Worm (Caenorhabditis elegans) whole organism, L1 larva: ENCODE measurements around the gene F57B9.3.

Experiments
- C34B4.2 ChIP-seq: sonication (generic microtip); optimal IDR thresholded peaks from 2 replicates; lab custom pipeline; 2017; ENCODE audit warnings: mild to moderate bottlenecking, missing genetic modification characterization, missing compliant biosample characterization
- F16B12.6 ChIP-seq: fragments of 150-350 bp; optimal IDR thresholded peaks from 2 replicates; lab custom pipeline; 2014; ENCODE audit warnings: missing biosample characterization, missing genetic modification characterization
- aly-2 ChIP-seq: fragments of 150-350 bp; optimal IDR thresholded peaks from 2 replicates; lab custom pipeline; 2014; ENCODE audit warnings: missing biosample characterization, missing genetic modification characterization
- blmp-1 ChIP-seq: fragments of 150-350 bp; optimal IDR thresholded peaks from 2 replicates; lab custom pipeline; 2014; ENCODE audit warnings: missing biosample characterization, missing genetic modification characterization
- ceh-88 ChIP-seq: fragments of 200-800 bp; sonication (Bioruptor generic); IDR thresholded peaks from 2 replicates; pipeline ENCODE4 v1.3.6; 2022; ENCODE audit warnings: missing genetic modification characterization, missing compliant biosample characterization
- dpl-1 ChIP-seq, 3 experiments: fragments of 150-350 bp in 2 of 3; sonication (generic microtip) in 1 of 3; optimal IDR thresholded peaks; 2 replicates each; lab custom pipeline; 2014 to 2017; ENCODE audit warnings: missing biosample characterization in 3 of 3, missing genetic modification characterization in 3 of 3, missing genetic modification reagents in 3 of 3
- efl-1 ChIP-seq, 4 experiments: fragments of 150-350 bp; optimal IDR thresholded peaks in 3 of 4; peaks in 1 of 4; 1 replicate in 1 of 4; 2 replicates in 3 of 4; lab custom pipeline; 2014; ENCODE audit warnings: missing biosample characterization in 2 of 4, missing genetic modification characterization in 2 of 4, missing genetic modification reagents in 2 of 4
- efl-3 ChIP-seq: fragments of 200-800 bp; sonication (Bioruptor generic); optimal IDR thresholded peaks from 2 replicates; lab custom pipeline; 2018; ENCODE audit warnings: mild to moderate bottlenecking, missing genetic modification characterization, missing compliant biosample characterization
- egl-27 ChIP-seq, 2 experiments: fragments of 150-350 bp in 1 of 2; sonication (generic microtip); optimal IDR thresholded peaks; 3 replicates each; lab custom pipeline; 2017 to 2018; ENCODE audit warnings: missing biosample characterization in 2 of 2, missing genetic modification characterization in 2 of 2, missing genetic modification reagents in 2 of 2
- elt-2 ChIP-seq: sonication (generic microtip); optimal IDR thresholded peaks from 2 replicates; lab custom pipeline; 2016; ENCODE audit warnings: missing genetic modification characterization, mild to moderate bottlenecking, inconsistent platforms, missing compliant biosample characterization, missing genetic modification reagents
- elt-3 ChIP-seq, 6 experiments: fragments of 150-350 bp in 1 of 6; sonication (generic microtip); optimal IDR thresholded peaks; 2 replicates each; lab custom pipeline; 2017 to 2018; ENCODE audit warnings: missing biosample characterization in 6 of 6, missing genetic modification characterization in 6 of 6, inconsistent platforms in 1 of 6
- fkh-10 ChIP-seq: sonication (generic microtip); optimal IDR thresholded peaks from 2 replicates; lab custom pipeline; 2017; ENCODE audit warnings: missing biosample characterization, missing genetic modification reagents, missing genetic modification characterization
- grh-1 ChIP-seq: fragments of 200-800 bp; sonication (Bioruptor generic); IDR thresholded peaks from 2 replicates; pipeline ENCODE4 v1.3.6; 2022; ENCODE audit warnings: missing genetic modification reagents, missing genetic modification characterization, missing compliant biosample characterization
- hlh-17 ChIP-seq: fragments of 200-800 bp; sonication (Bioruptor generic); optimal IDR thresholded peaks from 2 replicates; lab custom pipeline; 2018; ENCODE audit warnings: missing genetic modification characterization, mild to moderate bottlenecking, missing compliant biosample characterization, moderate library complexity, borderline replicate concordance
- hlh-4 ChIP-seq: sonication (generic microtip); optimal IDR thresholded peaks from 2 replicates; lab custom pipeline; 2016; ENCODE audit warnings: mild to moderate bottlenecking, missing genetic modification characterization, missing compliant biosample characterization
- hpl-2 ChIP-seq: fragments of 150-350 bp; optimal IDR thresholded peaks from 2 replicates; lab custom pipeline; 2014; ENCODE audit warnings: missing biosample characterization, missing genetic modification reagents, missing genetic modification characterization
- isw-1 ChIP-seq: fragments of 200-800 bp; sonication (Bioruptor generic); IDR thresholded peaks from 2 replicates; pipeline ENCODE4 v1.3.6; 2022; ENCODE audit warnings: missing genetic modification characterization, missing compliant biosample characterization
- jun-1 ChIP-seq: fragments of 150-350 bp; optimal IDR thresholded peaks from 2 replicates; lab custom pipeline; 2014; ENCODE audit warnings: missing biosample characterization, missing genetic modification reagents, missing genetic modification characterization
- lin-13 ChIP-seq: fragments of 150-350 bp; optimal IDR thresholded peaks from 2 replicates; lab custom pipeline; 2014; ENCODE audit warnings: missing biosample characterization, missing genetic modification reagents, missing genetic modification characterization
- lin-14 ChIP-seq: fragments of 200-800 bp; sonication (Bioruptor generic); optimal IDR thresholded peaks from 2 replicates; lab custom pipeline; 2018; ENCODE audit warnings: mild to moderate bottlenecking, missing genetic modification characterization, moderate library complexity, missing compliant biosample characterization
- lin-35 ChIP-seq, 2 experiments: fragments of 150-350 bp; optimal IDR thresholded peaks; 2 replicates each; lab custom pipeline; 2014; ENCODE audit warnings: missing biosample characterization in 2 of 2, missing genetic modification characterization in 2 of 2, missing genetic modification reagents in 2 of 2
- lin-39 ChIP-seq: fragments of 150-350 bp; optimal IDR thresholded peaks from 2 replicates; lab custom pipeline; 2014; ENCODE audit warnings: missing biosample characterization, missing genetic modification reagents, missing genetic modification characterization
- lir-3 ChIP-seq: sonication (generic microtip); optimal IDR thresholded peaks from 2 replicates; lab custom pipeline; 2016; ENCODE audit warnings: mild to moderate bottlenecking, missing genetic modification characterization, moderate library complexity, missing compliant biosample characterization; ENCODE audit not compliant: poor library complexity
- mab-9 ChIP-seq: fragments of 200-800 bp; sonication (Bioruptor generic); IDR thresholded peaks from 2 replicates; pipeline ENCODE4 v1.3.6; 2022; ENCODE audit warnings: missing genetic modification reagents, missing genetic modification characterization, missing compliant biosample characterization
- mdl-1 ChIP-seq, 2 experiments: fragments of 150-350 bp; optimal IDR thresholded peaks; 2 replicates each; lab custom pipeline; 2014 to 2017; ENCODE audit warnings: missing biosample characterization in 2 of 2, missing genetic modification characterization in 2 of 2, inconsistent platforms in 1 of 2
- mef-2 ChIP-seq: fragments of 150-350 bp; optimal IDR thresholded peaks from 2 replicates; lab custom pipeline; 2014; ENCODE audit warnings: missing biosample characterization, missing genetic modification characterization
- nhr-12 ChIP-seq: sonication (generic microtip); optimal IDR thresholded peaks from 2 replicates; lab custom pipeline; 2017; ENCODE audit warnings: missing biosample characterization, missing genetic modification characterization
- nhr-19 ChIP-seq: fragments of 200-800 bp; sonication (Bioruptor generic); conservative IDR thresholded peaks from 2 replicates; pipeline ENCODE4 v1.3.6; 2022; ENCODE audit warnings: missing genetic modification characterization, missing compliant biosample characterization
- nhr-20 ChIP-seq: sonication (generic microtip); optimal IDR thresholded peaks from 2 replicates; lab custom pipeline; 2016; ENCODE audit warnings: mild to moderate bottlenecking, missing genetic modification characterization, missing compliant biosample characterization
- nhr-47 ChIP-seq: sonication (generic microtip); optimal IDR thresholded peaks from 2 replicates; lab custom pipeline; 2016; ENCODE audit warnings: mild to moderate bottlenecking, missing genetic modification characterization, moderate library complexity, missing compliant biosample characterization
- nhr-71 ChIP-seq: sonication (generic microtip); optimal IDR thresholded peaks from 2 replicates; lab custom pipeline; 2016; ENCODE audit warnings: mild to moderate bottlenecking, missing genetic modification characterization, moderate library complexity, missing compliant biosample characterization
- nhr-76 ChIP-seq: sonication (generic microtip); optimal IDR thresholded peaks from 2 replicates; lab custom pipeline; 2017; ENCODE audit warnings: missing biosample characterization, missing genetic modification characterization
- nhr-85 ChIP-seq: sonication (generic microtip); peaks from one replicate; lab custom pipeline; 2016; ENCODE audit warnings: missing genetic modification characterization, inconsistent platforms, missing compliant biosample characterization
- pax-3 ChIP-seq: fragments of 200-800 bp; sonication (Bioruptor generic); optimal IDR thresholded peaks from 2 replicates; lab custom pipeline; 2018; ENCODE audit warnings: mild to moderate bottlenecking, missing genetic modification characterization, moderate library complexity, missing compliant biosample characterization
- rnt-1 ChIP-seq: sonication (generic microtip); optimal IDR thresholded peaks from 2 replicates; lab custom pipeline; 2016; ENCODE audit warnings: mild to moderate bottlenecking, missing genetic modification characterization, moderate library complexity, missing compliant biosample characterization
- snu-23 ChIP-seq: sonication (generic microtip); optimal IDR thresholded peaks from 2 replicates; lab custom pipeline; 2016; ENCODE audit warnings: missing genetic modification characterization, missing compliant biosample characterization
- sup-37 ChIP-seq: fragments of 200-800 bp; sonication (Bioruptor generic); optimal IDR thresholded peaks from 2 replicates; lab custom pipeline; 2018; ENCODE audit warnings: mild to moderate bottlenecking, missing genetic modification characterization, missing compliant biosample characterization
- tbx-2 ChIP-seq: sonication (generic microtip); optimal IDR thresholded peaks from 2 replicates; lab custom pipeline; 2016; ENCODE audit warnings: missing genetic modification characterization, missing compliant biosample characterization
- tlp-1 ChIP-seq: fragments of 150-350 bp; optimal IDR thresholded peaks from 2 replicates; lab custom pipeline; 2014; ENCODE audit warnings: missing biosample characterization, missing genetic modification characterization
- unc-130 ChIP-seq: fragments of 150-350 bp; optimal IDR thresholded peaks from 2 replicates; lab custom pipeline; 2017; ENCODE audit warnings: missing biosample characterization, missing genetic modification characterization, inconsistent platforms
- unc-98 ChIP-seq: fragments of 200-800 bp; sonication (Bioruptor generic); IDR thresholded peaks from 2 replicates; pipeline ENCODE4 v1.3.6; 2022; ENCODE audit warnings: missing genetic modification characterization, missing compliant biosample characterization
- zag-1 ChIP-seq: fragments of 150-350 bp; optimal IDR thresholded peaks from 2 replicates; lab custom pipeline; 2014; ENCODE audit warnings: missing biosample characterization, missing genetic modification characterization
- ztf-11 ChIP-seq, 2 experiments: sonication (generic microtip); optimal IDR thresholded peaks; 2 replicates each; lab custom pipeline; 2016 to 2017; ENCODE audit warnings: missing genetic modification characterization in 2 of 2, missing biosample characterization in 1 of 2, missing compliant biosample characterization in 1 of 2

F57B9.3 gene

ce11 chrIII:6898518-6898917 lies 41.1 kb upstream of the F57B9.3 start (continued):
- TF ChIP-seq C34B4.2 (tag; lab: Kevin White, UChicago): no peak
- TF ChIP-seq nhr-71 (tag; lab: Kevin White, UChicago): peak; percentile 91
- TF ChIP-seq grh-1 (GFP tag; lab: Robert Waterston, UW): peak; percentile 50
- no peak for TF ChIP-seq zag-1 (tag; lab: Kevin White, UChicago)
- TF ChIP-seq unc-130 (tag; lab: Kevin White, UChicago): peak; percentile 56
- TF ChIP-seq unc-98 (GFP tag; lab: Robert Waterston, UW): no peak
- TF ChIP-seq elt-3 (tag; optimal IDR thresholded peaks at IDR 0.05; lab: Kevin White, UChicago): peak in 2 of 6 experiments; percentile 41 to 83
- TF ChIP-seq ceh-88 (GFP tag; lab: Robert Waterston, UW): 0 out of 2 replicates have a peak, but pooled peaks have one; percentile 14
- peak; percentile 4 for TF ChIP-seq lir-3 (tag; lab: Kevin White, UChicago)
- TF ChIP-seq nhr-20 (tag; lab: Kevin White, UChicago): peak; percentile 83
- peak in 2 of 3 experiments; percentile 10 to 31 for TF ChIP-seq dpl-1 (GFP tag; optimal IDR thresholded peaks at IDR 0.05; lab: Kevin White, UChicago)
- TF ChIP-seq lin-14 (GFP tag; lab: Kevin White, UChicago): peak; percentile 82
- peak; percentile 73 for TF ChIP-seq snu-23 (GFP tag; lab: Kevin White, UChicago)
- peak; percentile 58 for TF ChIP-seq tbx-2 (tag; lab: Kevin White, UChicago)
- TF ChIP-seq blmp-1 (tag; lab: Kevin White, UChicago): peak; percentile 48

DNA sequence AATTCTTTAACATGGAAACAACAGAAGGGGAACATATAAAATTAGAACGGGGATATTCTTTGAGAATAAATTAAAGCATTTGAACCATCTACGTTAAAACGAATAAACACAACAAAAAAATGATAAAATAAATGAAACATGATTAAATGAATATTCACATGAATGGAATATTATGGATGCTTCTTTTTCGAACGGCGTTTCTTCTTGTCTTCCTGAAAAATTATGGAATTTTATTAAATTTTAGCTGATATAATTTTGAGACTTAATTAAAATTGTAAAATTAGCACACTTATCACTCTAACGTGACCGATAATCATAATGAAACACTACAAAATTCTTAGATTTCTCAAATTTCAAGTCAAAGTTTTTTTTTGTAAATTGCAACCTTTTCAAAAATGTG lies 39.0 kb upstream of the F57B9.3 start:
- peak; percentile 26 for TF ChIP-seq lin-39 (tag; lab: Kevin White, UChicago)
- peak; percentile 51 for TF ChIP-seq aly-2
- no peak for TF ChIP-seq nhr-47 (tag; lab: Kevin White, UChicago)

DNA sequence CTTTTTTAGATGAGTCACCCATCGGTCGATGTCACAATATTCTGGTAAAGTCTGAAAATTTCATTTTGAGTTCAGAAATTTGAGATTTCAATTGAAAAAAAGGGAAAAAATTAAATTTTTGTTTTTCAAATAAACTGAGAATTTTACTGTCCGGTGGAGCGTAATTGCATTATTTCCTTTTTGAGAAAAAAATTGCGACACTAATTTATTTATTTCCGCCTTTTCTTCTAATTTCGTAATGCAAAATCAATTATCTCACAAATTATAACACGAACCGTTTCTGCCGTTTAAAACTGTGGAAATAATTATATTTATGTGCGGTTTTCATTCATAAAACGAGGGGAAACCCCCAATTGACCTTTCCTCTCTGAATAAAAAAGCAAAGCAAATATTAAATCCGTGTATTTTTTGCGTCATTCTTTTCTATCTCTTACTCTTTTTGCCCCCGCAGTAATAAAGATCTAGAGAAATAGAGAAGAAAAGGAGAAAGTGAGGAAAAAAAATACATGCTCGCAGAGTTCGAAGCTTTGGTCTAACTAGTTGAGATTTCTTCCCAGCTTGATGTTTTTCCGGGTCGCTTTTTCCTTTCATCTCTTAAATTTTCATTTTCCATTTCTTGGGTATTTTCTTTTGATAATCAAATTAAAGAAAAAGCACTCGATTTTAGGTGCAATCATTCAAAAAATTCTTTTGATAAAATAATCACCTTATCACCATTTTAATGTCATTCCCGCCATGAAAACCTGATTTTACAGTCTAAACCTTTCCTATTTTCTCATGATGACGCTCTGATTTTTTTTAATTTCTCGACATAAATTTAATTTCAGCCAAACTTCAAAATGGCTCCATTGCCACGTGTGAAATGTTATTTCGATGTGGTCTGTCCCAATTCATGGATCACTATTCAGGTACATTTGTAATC lies 36.3 kb upstream of the F57B9.3 start, which contains the start of the genes brc-2 and T07E3.3:
brc-2 (minus strand) TSS at position 51 of the 922 bp plus-strand sequence.
T07E3.3 (plus strand) TSS at position 822 of the 922 bp plus-strand sequence.
- TF ChIP-seq hlh-17 (GFP tag; lab: Kevin White, UChicago) (no peak), lin-35 (GFP tag; optimal IDR thresholded peaks at IDR 0.05; lab: Kevin White, UChicago) (peak in 1 of 2 experiments; percentile 17), aly-2 (no peak), nhr-19 (no peak), F16B12.6 (tag; lab: Kevin White, UChicago) (no peak), hpl-2 (GFP tag; lab: Kevin White, UChicago) (no peak), nhr-76 (tag; lab: Kevin White, UChicago) (no peak), unc-130 (tag; lab: Kevin White, UChicago) (no peak), jun-1 (no peak), efl-3 (no peak), mdl-1 (tag; optimal IDR thresholded peaks at IDR 0.05; lab: Kevin White, UChicago) (no peak), mab-9 (GFP tag; lab: Robert Waterston, UW) (no peak), lin-14 (GFP tag; lab: Kevin White, UChicago) (peak; percentile 66), ztf-11 (tag; optimal IDR thresholded peaks at IDR 0.05; lab: Kevin White, UChicago) (no peak), ceh-88 (GFP tag; lab: Robert Waterston, UW) (no peak), lin-39 (tag; lab: Kevin White, UChicago) (no peak), rnt-1 (tag; lab: Kevin White, UChicago) (no peak), elt-2 (peak; percentile 19), hlh-4 (tag; lab: Kevin White, UChicago) (no peak), egl-27 (tag; optimal IDR thresholded peaks at IDR 0.05; lab: Kevin White, UChicago) (no peak), elt-3 (tag; optimal IDR thresholded peaks at IDR 0.05; lab: Kevin White, UChicago) (no peak), fkh-10 (GFP tag; lab: Kevin White, UChicago) (no peak), nhr-85 (peak; percentile 43), sup-37 (GFP tag; lab: Kevin White, UChicago) (no peak), pax-3 (no peak), efl-1 (optimal IDR thresholded peaks at IDR 0.05; lab: Kevin White, UChicago) (peak in 1 of 2 experiments; percentile 13), efl-1 (GFP tag; optimal IDR thresholded peaks at IDR 0.05 in 1 of 2; lab: Kevin White, UChicago) (no peak), nhr-12 (no peak), snu-23 (GFP tag; lab: Kevin White, UChicago) (peak; percentile 1), mef-2 (tag; lab: Kevin White, UChicago) (no peak), grh-1 (GFP tag; lab: Robert Waterston, UW) (no peak), tlp-1 (tag; lab: Kevin White, UChicago) (no peak), zag-1 (tag; lab: Kevin White, UChicago) (no peak), nhr-71 (tag; lab: Kevin White, UChicago) (peak; percentile 5), lin-13 (GFP tag; lab: Kevin White, UChicago) (no peak), isw-1 (GFP tag; lab: Robert Waterston, UW) (no peak)
